Fruit fly (Drosophila melanogaster) whole organism, embryonic: ENCODE data around the gene shi.

Experiments used
- Asciz ChIP-seq: fragments of 200-800 bp; sonication (Bioruptor generic); optimal IDR thresholded peaks from 2 replicates; lab custom pipeline; 2017; ENCODE audit warnings: missing biosample characterization, mild to moderate bottlenecking, missing genetic modification characterization, missing genetic modification reagents
- Bdp1 ChIP-seq: fragments of 200-800 bp; sonication (Bioruptor generic); optimal IDR thresholded peaks from 3 replicates; lab custom pipeline; 2016; ENCODE audit warnings: missing biosample characterization, missing genetic modification characterization
- CG10979 ChIP-seq: fragments of 200-800 bp; sonication (Bioruptor generic); optimal IDR thresholded peaks from 2 replicates; lab custom pipeline; 2018; ENCODE audit warnings: missing biosample characterization, mild to moderate bottlenecking, missing genetic modification characterization, moderate library complexity
- CG12659 ChIP-seq: fragments of 200-800 bp; sonication (Bioruptor generic); optimal IDR thresholded peaks from 3 replicates; lab custom pipeline; 2017; ENCODE audit warnings: mild to moderate bottlenecking, missing biosample characterization, missing genetic modification reagents, missing genetic modification characterization
- CG13894 ChIP-seq: fragments of 200-800 bp; sonication (Bioruptor generic); optimal IDR thresholded peaks from 3 replicates; lab custom pipeline; 2018; ENCODE audit warnings: missing biosample characterization, mild to moderate bottlenecking, missing genetic modification characterization, moderate library complexity
- CG14667 ChIP-seq: fragments of 200-800 bp; sonication (Bioruptor generic); IDR thresholded peaks from 2 replicates; pipeline ENCODE4 v1.3.6; 2022; ENCODE audit warnings: missing biosample characterization, missing genetic modification characterization
- CG15479 ChIP-seq: fragments of 200-800 bp; sonication (Bioruptor generic); optimal IDR thresholded peaks from 3 replicates; lab custom pipeline; 2019; ENCODE audit warnings: missing biosample characterization, mild to moderate bottlenecking, missing genetic modification characterization, moderate library complexity
- CG15601 ChIP-seq: fragments of 200-800 bp; sonication (Bioruptor generic); optimal IDR thresholded peaks from 3 replicates; lab custom pipeline; 2019; ENCODE audit warnings: missing biosample characterization, mild to moderate bottlenecking, missing genetic modification characterization, moderate library complexity
- CG17186 ChIP-seq: fragments of 200-800 bp; sonication (Bioruptor generic); optimal IDR thresholded peaks from 3 replicates; lab custom pipeline; 2017; ENCODE audit warnings: missing biosample characterization, missing genetic modification reagents, missing genetic modification characterization
- CG17829 ChIP-seq: fragments of 200-800 bp; optimal IDR thresholded peaks from 2 replicates; lab custom pipeline; 2019; ENCODE audit warnings: missing biosample characterization, mild to moderate bottlenecking, missing genetic modification characterization, moderate library complexity
- CG17912 ChIP-seq: fragments of 200-800 bp; sonication (Bioruptor generic); optimal IDR thresholded peaks from 2 replicates; lab custom pipeline; 2018; ENCODE audit warnings: missing biosample characterization, mild to moderate bottlenecking, missing genetic modification characterization
- CG32532 ChIP-seq: fragments of 200-800 bp; sonication (Bioruptor generic); IDR thresholded peaks from 2 replicates; pipeline ENCODE4 v1.3.6; 2022; ENCODE audit warnings: missing biosample characterization, missing genetic modification characterization
- CG34422 ChIP-seq: fragments of 200-800 bp; sonication (Bioruptor generic); IDR thresholded peaks from 3 replicates; pipeline ENCODE4 v1.3.6; 2022; ENCODE audit warnings: missing biosample characterization, missing genetic modification characterization
- CG43689 ChIP-seq: fragments of 200-800 bp; sonication (Bioruptor generic); IDR thresholded peaks from 2 replicates; pipeline ENCODE4 v1.3.6; 2022; ENCODE audit warnings: missing biosample characterization, missing genetic modification characterization
- CG5953 ChIP-seq: fragments of 200-800 bp; sonication (Bioruptor generic); IDR thresholded peaks from 2 replicates; pipeline ENCODE4 v1.3.6; 2022; ENCODE audit warnings: missing biosample characterization, missing genetic modification characterization
- CG6254 ChIP-seq: fragments of 200-800 bp; sonication (Bioruptor generic); optimal IDR thresholded peaks from 3 replicates; lab custom pipeline; 2017; ENCODE audit warnings: mild to moderate bottlenecking, missing biosample characterization, missing genetic modification reagents, missing genetic modification characterization
- CG7372 ChIP-seq: fragments of 200-800 bp; sonication (Bioruptor generic); IDR thresholded peaks from 2 replicates; pipeline ENCODE4 v1.3.6; 2022; ENCODE audit warnings: missing biosample characterization, missing genetic modification characterization
- CG8290 ChIP-seq, 3 experiments: fragments of 200-800 bp; sonication (Bioruptor generic); optimal IDR thresholded peaks; 2 replicates each; lab custom pipeline; 2016 to 2019; ENCODE audit warnings: missing biosample characterization in 3 of 3, missing genetic modification characterization in 3 of 3, mild to moderate bottlenecking in 2 of 3, moderate library complexity in 1 of 3
- CG9817 ChIP-seq: fragments of 200-800 bp; sonication (Bioruptor generic); optimal IDR thresholded peaks from 2 replicates; lab custom pipeline; 2018; ENCODE audit warnings: missing biosample characterization, mild to moderate bottlenecking, missing genetic modification characterization, moderate library complexity
- Eip74EF ChIP-seq, 2 experiments: fragments of 200-800 bp in 1 of 2; fragments of >200 bp in 1 of 2; sonication (Bioruptor generic) in 1 of 2; optimal IDR thresholded peaks; 2 replicates each; lab custom pipeline; 2017 to 2019; ENCODE audit warnings: missing biosample characterization in 2 of 2, missing genetic modification characterization in 2 of 2, mild to moderate bottlenecking in 1 of 2, moderate library complexity in 1 of 2
- Ets97D ChIP-seq: fragments of 200-800 bp; sonication (Bioruptor generic); optimal IDR thresholded peaks from 3 replicates; lab custom pipeline; 2016; ENCODE audit warnings: missing biosample characterization, missing genetic modification characterization
- HLH4C ChIP-seq: fragments of 200-800 bp; sonication (Bioruptor generic); IDR thresholded peaks from 3 replicates; pipeline ENCODE4 v1.3.6; 2022; ENCODE audit warnings: missing biosample characterization, missing genetic modification characterization; ENCODE audit not compliant: partially characterized antibody
- HLH54F ChIP-seq: fragments of 200-800 bp; sonication (Bioruptor generic); optimal IDR thresholded peaks from 3 replicates; lab custom pipeline; 2016; ENCODE audit warnings: missing biosample characterization, missing genetic modification characterization
- Hand ChIP-seq: fragments of 200-800 bp; sonication (Bioruptor generic); optimal IDR thresholded peaks from 2 replicates; lab custom pipeline; 2017; ENCODE audit warnings: mild to moderate bottlenecking, missing biosample characterization, missing genetic modification reagents, missing genetic modification characterization
- Pdp1 ChIP-seq, 2 experiments: fragments of 200-800 bp; sonication (Bioruptor generic); optimal IDR thresholded peaks; 3 replicates each; lab custom pipeline; 2016; ENCODE audit warnings: missing biosample characterization in 2 of 2, missing genetic modification characterization in 2 of 2, mild to moderate bottlenecking in 1 of 2, moderate library complexity in 1 of 2
- Sox102F ChIP-seq: fragments of 200-800 bp; sonication (Bioruptor generic); optimal IDR thresholded peaks from 2 replicates; lab custom pipeline; 2018; ENCODE audit warnings: missing biosample characterization, mild to moderate bottlenecking, missing genetic modification characterization, moderate library complexity
- Sry-β ChIP-seq: fragments of 200-800 bp; sonication (Bioruptor generic); optimal IDR thresholded peaks from 2 replicates; lab custom pipeline; 2018; ENCODE audit warnings: missing biosample characterization, mild to moderate bottlenecking, missing genetic modification characterization, moderate library complexity
- Sry-δ ChIP-seq: fragments of 200-800 bp; sonication (Bioruptor generic); optimal IDR thresholded peaks from 2 replicates; lab custom pipeline; 2016; ENCODE audit warnings: missing biosample characterization, missing genetic modification characterization
- Ssrp ChIP-seq: fragments of 200-800 bp; sonication (Bioruptor generic); optimal IDR thresholded peaks from 2 replicates; lab custom pipeline; 2018; ENCODE audit warnings: missing biosample characterization, mild to moderate bottlenecking, missing genetic modification characterization, moderate library complexity
- cato ChIP-seq: fragments of 200-800 bp; sonication (Bioruptor generic); optimal IDR thresholded peaks from 2 replicates; lab custom pipeline; 2016; ENCODE audit warnings: missing biosample characterization, missing genetic modification characterization, borderline replicate concordance
- crc ChIP-seq: fragments of 200-800 bp; sonication (Bioruptor generic); optimal IDR thresholded peaks from 2 replicates; lab custom pipeline; 2016; ENCODE audit warnings: missing biosample characterization, missing genetic modification characterization
- dati ChIP-seq: fragments of 200-800 bp; sonication (Bioruptor generic); IDR thresholded peaks from 2 replicates; pipeline ENCODE4 v1.3.6; 2022; ENCODE audit warnings: missing biosample characterization, missing genetic modification characterization
- dimm ChIP-seq: fragments of 200-800 bp; sonication (Bioruptor generic); IDR thresholded peaks from 2 replicates; pipeline ENCODE4 v1.3.6; 2022; ENCODE audit warnings: missing biosample characterization, missing genetic modification characterization
- dmrt99B ChIP-seq: fragments of 200-800 bp; sonication (Bioruptor generic); optimal IDR thresholded peaks from 2 replicates; lab custom pipeline; 2018; ENCODE audit warnings: missing biosample characterization, mild to moderate bottlenecking, missing genetic modification characterization, moderate library complexity
- ewg ChIP-seq: fragments of 200-800 bp; sonication (Bioruptor generic); optimal IDR thresholded peaks from 3 replicates; lab custom pipeline; 2017; ENCODE audit warnings: mild to moderate bottlenecking, missing biosample characterization, missing genetic modification reagents, missing genetic modification characterization
- ind ChIP-seq: fragments of 200-800 bp; sonication (Bioruptor generic); optimal IDR thresholded peaks from 3 replicates; lab custom pipeline; 2016; ENCODE audit warnings: missing biosample characterization, missing genetic modification characterization
- kni ChIP-seq: fragments of 200-800 bp; sonication (Bioruptor generic); optimal IDR thresholded peaks from 3 replicates; lab custom pipeline; 2017; ENCODE audit warnings: mild to moderate bottlenecking, missing biosample characterization, missing genetic modification reagents, missing genetic modification characterization
- lab ChIP-seq: fragments of 200-800 bp; sonication (Bioruptor generic); optimal IDR thresholded peaks from 3 replicates; lab custom pipeline; 2017; ENCODE audit warnings: missing biosample characterization, missing genetic modification characterization, mild to moderate bottlenecking, moderate library complexity, missing genetic modification reagents
- nau ChIP-seq: fragments of 200-800 bp; sonication (Bioruptor generic); optimal IDR thresholded peaks from 3 replicates; lab custom pipeline; 2017; ENCODE audit warnings: missing biosample characterization, mild to moderate bottlenecking, missing genetic modification characterization, missing genetic modification reagents
- nerfin-1 ChIP-seq: fragments of 200-800 bp; sonication (Bioruptor generic); optimal IDR thresholded peaks from 3 replicates; lab custom pipeline; 2019; ENCODE audit warnings: missing biosample characterization, mild to moderate bottlenecking, missing genetic modification characterization, moderate library complexity
- nerfin-2 ChIP-seq: fragments of 200-800 bp; sonication (Bioruptor generic); IDR thresholded peaks from 2 replicates; pipeline ENCODE4 v1.3.6; 2022; ENCODE audit warnings: missing biosample characterization, missing genetic modification characterization; ENCODE audit not compliant: partially characterized antibody
- nom ChIP-seq: fragments of 200-800 bp; sonication (Bioruptor generic); optimal IDR thresholded peaks from 2 replicates; lab custom pipeline; 2017; ENCODE audit warnings: missing biosample characterization, missing genetic modification characterization, mild to moderate bottlenecking, moderate library complexity, missing genetic modification reagents
- pzg ChIP-seq: fragments of 200-800 bp; sonication (Bioruptor generic); optimal IDR thresholded peaks from 3 replicates; lab custom pipeline; 2018; ENCODE audit warnings: missing biosample characterization, mild to moderate bottlenecking, missing genetic modification characterization, moderate library complexity
- row ChIP-seq: fragments of 200-800 bp; sonication (Bioruptor generic); IDR thresholded peaks from 3 replicates; pipeline ENCODE4 v1.3.6; 2022; ENCODE audit warnings: missing biosample characterization, missing genetic modification characterization
- sqz ChIP-seq: fragments of 200-800 bp; sonication (Bioruptor generic); optimal IDR thresholded peaks from 3 replicates; lab custom pipeline; 2018; ENCODE audit warnings: missing biosample characterization, mild to moderate bottlenecking, missing genetic modification characterization
- stwl ChIP-seq: fragments of 200-800 bp; sonication (Bioruptor generic); optimal IDR thresholded peaks from 3 replicates; lab custom pipeline; 2018; ENCODE audit warnings: missing biosample characterization, mild to moderate bottlenecking, missing genetic modification characterization, moderate library complexity
- unpg ChIP-seq: fragments of 200-800 bp; sonication (Bioruptor generic); optimal IDR thresholded peaks from 3 replicates; lab custom pipeline; 2018; ENCODE audit warnings: missing biosample characterization, mild to moderate bottlenecking, missing genetic modification characterization, moderate library complexity

shi gene

dm6 chrX:15891606-15892345 is at the start of gene shi (continued):
- no peak for TF ChIP-seq CG43689 (GFP tag; lab: Robert Waterston, UW)
- TF ChIP-seq CG17186 (GFP tag; lab: Kevin White, UChicago), result peak; percentile 80
- TF ChIP-seq CG15479, result no peak
- no peak for TF ChIP-seq CG7372 (GFP tag; lab: Robert Waterston, UW)
- TF ChIP-seq Bdp1 (GFP tag; lab: Kevin White, UChicago), result no peak
- TF ChIP-seq dmrt99B (tag; lab: Kevin White, UChicago), result no peak
- peak; percentile 1 for TF ChIP-seq CG10979
- TF ChIP-seq Pdp1 (GFP tag; optimal IDR thresholded peaks at IDR 0.05; lab: Kevin White, UChicago), result peak in 1 of 2 experiments; percentile 8
- TF ChIP-seq CG6254 (GFP tag; lab: Kevin White, UChicago), result no peak
- no peak for TF ChIP-seq Asciz
- TF ChIP-seq HLH54F, result no peak
- TF ChIP-seq CG13894 (tag; lab: Kevin White, UChicago), result peak; percentile 75
- no peak for TF ChIP-seq dati (GFP tag; lab: Robert Waterston, UW)
- TF ChIP-seq row (GFP tag; lab: Robert Waterston, UW), result peak; percentile 67
- TF ChIP-seq Ets97D, result peak; percentile 69
- no peak for TF ChIP-seq ind
- TF ChIP-seq dimm, result no peak
- TF ChIP-seq CG17912 (GFP tag; lab: Kevin White, UChicago), result no peak
- peak; percentile 50 for TF ChIP-seq sqz (GFP tag; lab: Kevin White, UChicago)
- TF ChIP-seq CG8290 (GFP tag; optimal IDR thresholded peaks at IDR 0.05; lab: Kevin White, UChicago), result peak; percentile 48
- peak in 1 of 2 experiments; percentile 75 for TF ChIP-seq CG8290 (tag; optimal IDR thresholded peaks at IDR 0.05; lab: Kevin White, UChicago)
- peak; percentile 97 for TF ChIP-seq ewg (GFP tag; lab: Kevin White, UChicago)
- peak; percentile 37 for TF ChIP-seq CG17829
- TF ChIP-seq Sry-δ (GFP tag; lab: Kevin White, UChicago), result peak; percentile 94
- TF ChIP-seq Eip74EF (GFP tag; optimal IDR thresholded peaks at IDR 0.05; lab: Kevin White, UChicago), result no peak
- TF ChIP-seq CG15601 (tag; lab: Kevin White, UChicago), result peak; percentile 89
- no peak for TF ChIP-seq Sox102F (GFP tag; lab: Kevin White, UChicago)
- TF ChIP-seq CG12659 (GFP tag; lab: Kevin White, UChicago), result peak; percentile 76
- TF ChIP-seq pzg, result peak; percentile 94
- no peak for TF ChIP-seq Sry-β (GFP tag; lab: Kevin White, UChicago)
- TF ChIP-seq kni (GFP tag; lab: Kevin White, UChicago), result peak; percentile 19
- no peak for TF ChIP-seq Hand
- peak; percentile 99 for TF ChIP-seq nerfin-2 (GFP tag; lab: Robert Waterston, UW)
- no peak for TF ChIP-seq nom (GFP tag; lab: Kevin White, UChicago)
- no peak for TF ChIP-seq CG5953 (GFP tag; lab: Robert Waterston, UW)
- TF ChIP-seq CG32532, result peak; percentile 47; the same call in 1 of the 2 replicates
- no peak for TF ChIP-seq nerfin-1
- TF ChIP-seq CG9817, result no peak
- no peak; the same call in 2 of the 3 replicates for TF ChIP-seq CG34422 (GFP tag; lab: Robert Waterston, UW)
- no peak for TF ChIP-seq CG14667 (GFP tag; lab: Robert Waterston, UW)
- peak; percentile 89 for TF ChIP-seq stwl
- peak; percentile 99 for TF ChIP-seq HLH4C (GFP tag; lab: Robert Waterston, UW)
- TF ChIP-seq cato (GFP tag; lab: Kevin White, UChicago), result no peak
- no peak for TF ChIP-seq Ssrp (tag; lab: Kevin White, UChicago)
- no peak for TF ChIP-seq nau (GFP tag; lab: Kevin White, UChicago)
- TF ChIP-seq unpg (GFP tag; lab: Kevin White, UChicago), result no peak
- no peak for TF ChIP-seq crc (GFP tag; lab: Kevin White, UChicago)
- peak; percentile 15 for TF ChIP-seq lab (GFP tag; lab: Kevin White, UChicago)
